Worm (Caenorhabditis elegans) whole organism, L2 larva: ENCODE measurements around the gene C18C4.7.

Source experiments
- ama-1 ChIP-seq: fragments of 150-350 bp; optimal IDR thresholded peaks from 2 replicates; lab custom pipeline; 2018; ENCODE audit warnings: inconsistent platforms
- dmd-4 ChIP-seq: sonication (generic microtip); optimal IDR thresholded peaks from 2 replicates; lab custom pipeline; 2017; ENCODE audit warnings: missing biosample characterization, missing genetic modification characterization
- elt-3 ChIP-seq: sonication (generic microtip); optimal IDR thresholded peaks from 2 replicates; lab custom pipeline; 2017; ENCODE audit warnings: missing biosample characterization, missing genetic modification characterization
- fos-1 ChIP-seq: fragments of 150-350 bp; optimal IDR thresholded peaks from 2 replicates; lab custom pipeline; 2014; ENCODE audit warnings: missing biosample characterization, missing genetic modification characterization
- nhr-10 ChIP-seq: sonication (generic microtip); optimal IDR thresholded peaks from 2 replicates; lab custom pipeline; 2017; ENCODE audit warnings: missing biosample characterization, missing genetic modification characterization
- nhr-237 ChIP-seq: fragments of 150-350 bp; optimal IDR thresholded peaks from 2 replicates; lab custom pipeline; 2014; ENCODE audit warnings: missing biosample characterization, missing genetic modification characterization
- nhr-25 ChIP-seq: fragments of 150-350 bp; sonication (generic microtip); optimal IDR thresholded peaks from 3 replicates; lab custom pipeline; 2014; ENCODE audit warnings: missing biosample characterization, missing genetic modification characterization
- snpc-4 ChIP-seq: fragments of 150-350 bp; optimal IDR thresholded peaks from 2 replicates; lab custom pipeline; 2014; ENCODE audit warnings: missing biosample characterization, missing genetic modification characterization
- unc-39 ChIP-seq: fragments of 150-350 bp; optimal IDR thresholded peaks from 2 replicates; lab custom pipeline; 2014; ENCODE audit warnings: missing biosample characterization, missing genetic modification characterization
- unc-62 ChIP-seq: fragments of 150-350 bp; optimal IDR thresholded peaks from 2 replicates; lab custom pipeline; 2014; ENCODE audit warnings: missing biosample characterization, missing genetic modification reagents, missing genetic modification characterization
- zag-1 ChIP-seq: fragments of 150-350 bp; optimal IDR thresholded peaks from 2 replicates; lab custom pipeline; 2014; ENCODE audit warnings: missing biosample characterization, missing genetic modification characterization
- ztf-4 ChIP-seq: fragments of 150-350 bp; optimal IDR thresholded peaks from 2 replicates; lab custom pipeline; 2014; ENCODE audit warnings: missing biosample characterization, missing genetic modification characterization

DNA sequence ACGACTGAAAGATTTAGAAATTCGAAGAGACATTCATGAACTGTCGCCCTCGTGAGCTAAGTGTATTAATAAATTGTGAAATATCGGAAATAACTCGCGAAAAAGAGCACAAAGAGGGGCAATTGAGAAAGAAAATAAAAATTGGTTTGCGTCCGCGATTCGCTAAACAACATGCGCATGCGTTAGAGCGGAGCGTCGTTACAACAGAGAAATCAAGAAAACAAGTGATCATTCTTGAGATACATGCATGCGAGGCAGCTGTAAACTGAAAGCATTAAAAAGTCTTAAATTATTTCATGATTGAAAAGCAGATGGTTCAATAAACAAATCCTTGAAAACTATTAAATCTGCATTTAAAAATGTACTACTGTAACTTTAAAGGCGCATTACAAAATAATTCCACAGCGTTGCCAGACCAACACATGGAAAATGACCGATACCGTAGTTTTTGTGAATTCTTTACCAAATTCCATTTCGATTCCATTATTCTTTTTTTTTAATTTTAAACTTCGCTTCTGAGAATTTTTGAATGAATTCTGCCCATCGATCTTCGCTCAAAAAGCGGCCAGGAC is 30.7 kb downstream of the C18C4.7 start, which contains the start of the genes cox-16 and syp-2:
- TF ChIP-seq ama-1 (lab: Kevin White, UChicago) = no peak
- no peak for TF ChIP-seq zag-1 (tag; lab: Kevin White, UChicago)
- no peak for TF ChIP-seq nhr-25 (tag; lab: Kevin White, UChicago)
- no peak for TF ChIP-seq nhr-237
- TF ChIP-seq snpc-4 (tag; lab: Kevin White, UChicago) = no peak
- no peak for TF ChIP-seq dmd-4 (tag; lab: Kevin White, UChicago)
- no peak for TF ChIP-seq nhr-10 (tag; lab: Kevin White, UChicago)
- TF ChIP-seq fos-1 (tag; lab: Kevin White, UChicago) = no peak
- TF ChIP-seq unc-62 (GFP tag; lab: Kevin White, UChicago) = no peak
- no peak for TF ChIP-seq unc-39
- no peak for TF ChIP-seq ztf-4
- no peak for TF ChIP-seq elt-3 (tag; lab: Kevin White, UChicago)
